Fruit fly (Drosophila melanogaster) whole organism, adult: ENCODE measurements around the gene LysX.

Source experiments
- CG11617 ChIP-seq: fragments of 200-800 bp; sonication (Bioruptor generic); optimal IDR thresholded peaks from 2 replicates; lab custom pipeline; 2017; ENCODE audit warnings: mild to moderate bottlenecking, missing biosample characterization, missing genetic modification reagents, missing genetic modification characterization
- CG12768 ChIP-seq: fragments of 200-800 bp; sonication (Bioruptor generic); optimal IDR thresholded peaks from 2 replicates; lab custom pipeline; 2017; ENCODE audit warnings: missing biosample characterization, missing genetic modification characterization, mild to moderate bottlenecking, moderate library complexity, missing genetic modification reagents
- CG14711 ChIP-seq: fragments of 200-800 bp; sonication (Bioruptor generic); optimal IDR thresholded peaks from 2 replicates; lab custom pipeline; 2018; ENCODE audit warnings: missing biosample characterization, mild to moderate bottlenecking, missing genetic modification characterization, moderate library complexity
- CG1620 ChIP-seq: fragments of 200-800 bp; sonication (Bioruptor generic); optimal IDR thresholded peaks from 2 replicates; lab custom pipeline; 2016; ENCODE audit warnings: missing biosample characterization, missing genetic modification characterization
- CG33017 ChIP-seq: fragments of 200-800 bp; sonication (Bioruptor generic); optimal IDR thresholded peaks from 2 replicates; lab custom pipeline; 2018; ENCODE audit warnings: missing biosample characterization, mild to moderate bottlenecking, missing genetic modification characterization, moderate library complexity
- CG5204 ChIP-seq: fragments of 200-800 bp; sonication (Bioruptor generic); optimal IDR thresholded peaks from 2 replicates; lab custom pipeline; 2016; ENCODE audit warnings: missing biosample characterization, missing genetic modification characterization
- CG7045 ChIP-seq: fragments of 200-800 bp; sonication (Bioruptor generic); optimal IDR thresholded peaks from 2 replicates; lab custom pipeline; 2017; ENCODE audit warnings: missing biosample characterization, mild to moderate bottlenecking, missing genetic modification characterization
- CG7101 ChIP-seq: fragments of 200-800 bp; sonication (Bioruptor generic); optimal IDR thresholded peaks from 2 replicates; lab custom pipeline; 2018; ENCODE audit warnings: missing biosample characterization, mild to moderate bottlenecking, missing genetic modification characterization, moderate library complexity
- Clk ChIP-seq: fragments of 200-800 bp; sonication (Bioruptor generic); optimal IDR thresholded peaks from 2 replicates; lab custom pipeline; 2017; ENCODE audit warnings: missing biosample characterization, missing genetic modification characterization
- Crg-1 ChIP-seq: fragments of 200-800 bp; sonication (Bioruptor generic); optimal IDR thresholded peaks from 2 replicates; lab custom pipeline; 2016; ENCODE audit warnings: missing biosample characterization, missing genetic modification characterization
- Hr96 ChIP-seq: fragments of 200-800 bp; sonication (Bioruptor generic); optimal IDR thresholded peaks from 2 replicates; lab custom pipeline; 2016; ENCODE audit warnings: missing biosample characterization, missing genetic modification characterization
- Mnt ChIP-seq: fragments of 200-800 bp; sonication (Bioruptor generic); optimal IDR thresholded peaks from 2 replicates; lab custom pipeline; 2016; ENCODE audit warnings: missing biosample characterization, mild to moderate bottlenecking, missing genetic modification characterization
- bab1 ChIP-seq: fragments of 200-800 bp; sonication (Bioruptor generic); optimal IDR thresholded peaks from 3 replicates; lab custom pipeline; 2019; ENCODE audit warnings: missing biosample characterization, mild to moderate bottlenecking, missing genetic modification characterization, moderate library complexity
- cic ChIP-seq: fragments of 200-800 bp; sonication (Bioruptor generic); optimal IDR thresholded peaks from 2 replicates; lab custom pipeline; 2017; ENCODE audit warnings: missing biosample characterization, mild to moderate bottlenecking, missing genetic modification characterization, moderate library complexity
- cnc ChIP-seq, 2 experiments: fragments of >200 bp; optimal IDR thresholded peaks; 2 replicates each; lab custom pipeline; 2017
- kay ChIP-seq: fragments of 200-800 bp; sonication (Bioruptor generic); peaks from one replicate; lab custom pipeline; 2016; ENCODE audit warnings: missing biosample characterization, missing genetic modification characterization, borderline replicate concordance
- ovo ChIP-seq: fragments of 200-800 bp; sonication (Bioruptor generic); optimal IDR thresholded peaks from 2 replicates; lab custom pipeline; 2016; ENCODE audit warnings: missing biosample characterization, missing genetic modification characterization
- pad ChIP-seq: fragments of 200-800 bp; sonication (Bioruptor generic); optimal IDR thresholded peaks from 3 replicates; lab custom pipeline; 2017; ENCODE audit warnings: missing biosample characterization, missing genetic modification characterization, mild to moderate bottlenecking, moderate library complexity, missing genetic modification reagents
- tj ChIP-seq: fragments of 200-800 bp; sonication (Bioruptor generic); optimal IDR thresholded peaks from 3 replicates; lab custom pipeline; 2017; ENCODE audit warnings: missing biosample characterization, mild to moderate bottlenecking, missing genetic modification characterization, moderate library complexity
- toe ChIP-seq: fragments of 200-800 bp; sonication (Bioruptor generic); optimal IDR thresholded peaks from 2 replicates; lab custom pipeline; 2016; ENCODE audit warnings: missing biosample characterization, missing genetic modification characterization

LysX gene

DNA sequence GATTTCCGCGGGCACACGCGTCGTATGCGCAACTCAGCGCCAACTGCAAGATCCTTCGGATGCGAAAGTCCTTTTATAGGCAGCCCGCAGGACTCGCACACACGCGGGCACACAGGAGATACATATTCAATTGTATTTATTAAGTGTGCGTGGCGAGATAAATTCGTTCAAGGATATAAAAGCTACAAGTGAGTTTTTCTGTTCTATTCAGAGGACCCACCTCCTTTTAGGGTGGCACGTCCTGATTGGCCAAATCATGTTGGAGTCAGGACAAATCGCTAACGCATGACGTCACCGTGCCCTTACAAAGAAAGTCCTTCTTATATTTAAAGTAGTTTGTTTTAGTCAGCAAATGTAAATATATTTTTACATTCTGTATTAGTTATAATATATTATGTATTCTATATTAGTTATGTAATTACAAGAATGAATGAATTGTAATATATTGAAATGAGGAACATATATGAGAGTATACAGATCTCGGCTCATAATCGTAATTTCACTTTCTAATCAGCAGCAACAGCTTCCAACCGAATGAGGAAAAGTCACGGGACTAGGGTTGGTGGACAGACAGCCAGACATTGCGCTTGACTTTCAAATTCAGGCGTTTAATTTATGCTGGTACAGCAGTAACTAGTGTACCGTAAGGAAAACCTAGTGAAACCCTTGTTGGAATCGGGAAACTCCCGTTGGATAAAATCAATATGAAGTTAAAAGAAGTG, 1.8 kb downstream of the LysX start, which contains the start of gene Trhn:
Trhn (minus strand) TSS at position 51 of the 722 bp plus-strand sequence.
- TF ChIP-seq bab1 (GFP tag; lab: Kevin White, UChicago) (no peak), kay (GFP tag; lab: Kevin White, UChicago) (no peak), toe (no peak), tj (GFP tag; lab: Kevin White, UChicago) (no peak), CG33017 (tag; lab: Kevin White, UChicago) (no peak), Clk (GFP tag; lab: Kevin White, UChicago) (no peak), pad (GFP tag; lab: Kevin White, UChicago) (no peak), Crg-1 (GFP tag; lab: Kevin White, UChicago) (no peak), CG7101 (tag; lab: Kevin White, UChicago) (no peak), CG1620 (no peak), CG5204 (no peak), cic (GFP tag; lab: Kevin White, UChicago) (no peak), CG14711 (tag; lab: Kevin White, UChicago) (no peak), ovo (GFP tag; lab: Kevin White, UChicago) (no peak), Hr96 (GFP tag; lab: Kevin White, UChicago) (no peak), cnc (optimal IDR thresholded peaks at IDR 0.05; lab: Kevin White, UChicago) (no peak), Mnt (GFP tag; lab: Kevin White, UChicago) (no peak), CG7045 (GFP tag; lab: Kevin White, UChicago) (no peak), CG11617 (GFP tag; lab: Kevin White, UChicago) (no peak), CG12768 (GFP tag; lab: Kevin White, UChicago) (no peak)

DNA sequence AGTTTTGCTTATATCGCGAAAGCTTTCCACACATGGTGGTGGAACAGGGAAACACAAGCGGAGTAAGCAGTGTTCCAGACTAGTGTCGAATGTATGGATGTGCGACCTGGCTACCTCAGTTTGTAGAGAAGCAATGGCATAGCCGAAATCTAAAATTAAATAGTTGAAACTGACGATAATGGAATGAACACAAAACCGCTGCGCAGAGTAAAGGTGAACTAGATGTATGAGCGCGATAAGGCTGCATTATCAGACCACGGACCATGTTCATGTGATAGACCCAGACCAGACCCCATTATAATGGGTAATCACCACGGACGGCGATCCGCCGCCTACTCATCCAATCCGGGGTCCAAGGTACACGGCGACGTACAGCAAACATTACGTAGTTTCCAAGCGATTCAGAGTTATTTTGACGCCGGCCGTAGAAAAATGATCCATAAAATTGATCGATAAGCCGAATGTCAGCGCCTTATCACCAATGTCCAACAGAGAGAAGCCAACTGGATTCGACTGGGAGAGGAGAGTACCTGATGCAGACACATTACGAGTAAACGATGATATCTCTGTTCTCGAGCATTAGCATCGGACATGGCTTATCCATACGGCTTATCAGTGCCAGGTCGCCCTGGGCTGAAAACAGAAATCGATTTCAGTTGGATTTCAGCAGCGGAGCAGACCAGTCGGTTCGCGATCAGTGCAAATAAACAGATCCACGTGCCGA, 6.0 kb downstream of the LysX start, which contains the start of gene CG13912:
CG13912 (plus strand) TSS at position 653 of the 724 bp plus-strand sequence.
- TF ChIP-seq tj (GFP tag; lab: Kevin White, UChicago), result peak; percentile 10
- peak; percentile 12 for TF ChIP-seq CG33017 (tag; lab: Kevin White, UChicago)
- TF ChIP-seq CG14711 (tag; lab: Kevin White, UChicago), result no peak
- peak; percentile 87 for TF ChIP-seq Mnt (GFP tag; lab: Kevin White, UChicago)
- peak; percentile 3 for TF ChIP-seq CG7101 (tag; lab: Kevin White, UChicago)
- peak; percentile 59 for TF ChIP-seq CG12768 (GFP tag; lab: Kevin White, UChicago)
- TF ChIP-seq CG5204, result no peak
- TF ChIP-seq kay (GFP tag; lab: Kevin White, UChicago), result peak; percentile 93
- peak; percentile 53 for TF ChIP-seq cic (GFP tag; lab: Kevin White, UChicago)
- no peak for TF ChIP-seq bab1 (GFP tag; lab: Kevin White, UChicago)
- no peak for TF ChIP-seq Crg-1 (GFP tag; lab: Kevin White, UChicago)
- no peak for TF ChIP-seq CG7045 (GFP tag; lab: Kevin White, UChicago)
- TF ChIP-seq cnc (optimal IDR thresholded peaks at IDR 0.05; lab: Kevin White, UChicago), result no peak
- TF ChIP-seq Clk (GFP tag; lab: Kevin White, UChicago), result no peak
- no peak for TF ChIP-seq pad (GFP tag; lab: Kevin White, UChicago)
- no peak for TF ChIP-seq ovo (GFP tag; lab: Kevin White, UChicago)
- peak; percentile 36 for TF ChIP-seq Hr96 (GFP tag; lab: Kevin White, UChicago)
- no peak for TF ChIP-seq CG1620
- no peak for TF ChIP-seq CG11617 (GFP tag; lab: Kevin White, UChicago)
- TF ChIP-seq toe, result no peak

DNA sequence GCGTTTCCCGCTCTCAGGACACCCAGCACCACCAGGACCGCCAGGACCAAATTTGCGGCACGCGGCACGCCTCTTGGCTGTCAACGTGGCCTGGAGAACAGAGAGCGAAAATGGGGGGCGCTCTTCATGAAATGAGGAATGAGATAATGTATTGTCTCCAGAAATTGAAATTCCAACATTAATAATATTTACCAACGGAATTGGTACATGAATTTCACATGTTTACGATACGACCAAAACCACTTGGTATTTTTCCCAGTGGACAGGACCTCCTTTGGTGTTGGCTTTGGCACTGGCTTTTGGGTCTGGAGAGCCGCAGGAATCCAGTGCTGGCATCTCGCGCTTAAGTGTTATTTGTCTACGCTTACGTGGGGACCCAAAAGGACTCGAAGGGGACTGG, 11.6 kb downstream of the LysX start:
- TF ChIP-seq Hr96 (GFP tag; lab: Kevin White, UChicago), result no peak
- TF ChIP-seq Mnt (GFP tag; lab: Kevin White, UChicago), result no peak
- TF ChIP-seq CG5204, result no peak

DNA sequence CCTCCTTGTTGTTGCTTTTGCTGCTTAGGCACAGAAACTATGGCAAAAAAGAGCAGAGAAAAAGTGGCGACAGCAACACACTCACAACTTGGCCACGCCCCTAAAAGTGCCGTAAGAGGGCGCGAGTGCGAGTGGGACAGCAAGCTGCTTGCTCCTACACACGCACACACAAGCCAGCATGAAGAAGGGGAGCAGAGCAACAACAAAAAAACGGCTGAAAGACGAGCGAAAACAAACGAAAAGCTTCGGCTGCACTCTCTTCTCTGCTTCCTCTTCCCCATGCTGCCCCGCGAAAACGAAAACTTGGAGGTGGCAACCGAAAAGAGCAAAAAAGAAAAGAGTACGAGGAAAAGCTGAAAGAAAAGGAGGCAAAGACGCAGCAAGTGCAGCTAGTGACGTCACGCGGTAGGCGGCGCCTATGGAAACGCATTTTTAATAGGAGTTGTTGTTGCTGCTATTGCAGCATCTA, 17.0 kb downstream of the LysX start:
- peak; percentile 10 for TF ChIP-seq tj (GFP tag; lab: Kevin White, UChicago)
- TF ChIP-seq Mnt (GFP tag; lab: Kevin White, UChicago), result no peak
- TF ChIP-seq pad (GFP tag; lab: Kevin White, UChicago), result peak; percentile 97
- TF ChIP-seq Clk (GFP tag; lab: Kevin White, UChicago), result no peak
- no peak for TF ChIP-seq CG7045 (GFP tag; lab: Kevin White, UChicago)
- no peak for TF ChIP-seq Crg-1 (GFP tag; lab: Kevin White, UChicago)
- no peak for TF ChIP-seq Hr96 (GFP tag; lab: Kevin White, UChicago)
- TF ChIP-seq CG5204, result no peak
- no peak for TF ChIP-seq CG12768 (GFP tag; lab: Kevin White, UChicago)
- TF ChIP-seq CG11617 (GFP tag; lab: Kevin White, UChicago), result peak; percentile 1
- TF ChIP-seq CG7101 (tag; lab: Kevin White, UChicago), result no peak
- no peak for TF ChIP-seq toe

DNA sequence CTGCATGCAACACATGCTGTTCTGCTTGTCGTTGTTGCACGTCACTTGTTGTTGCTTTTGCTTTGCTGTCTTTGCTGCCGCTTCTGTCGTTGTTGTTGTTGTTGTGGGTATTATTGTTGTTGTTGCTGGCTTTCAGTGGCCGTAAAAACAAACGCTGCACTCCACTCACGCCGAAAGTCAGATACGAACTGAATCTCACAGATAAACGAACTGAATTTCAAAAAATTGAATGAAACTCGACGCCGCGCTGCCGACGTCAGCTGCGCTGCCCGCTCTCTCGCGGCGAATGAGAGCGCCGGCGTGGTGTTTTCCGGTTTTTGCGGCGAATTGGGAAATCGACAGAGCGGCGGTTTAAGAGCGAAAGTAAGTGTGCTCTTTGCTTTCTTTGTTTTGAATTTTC, 18.0 kb downstream of the LysX start, which contains the start of gene bab2:
bab2 (minus strand) TSS at position 192 of the 400 bp plus-strand sequence.
- TF ChIP-seq Crg-1 (GFP tag; lab: Kevin White, UChicago), result no peak
- TF ChIP-seq CG14711 (tag; lab: Kevin White, UChicago), result peak; percentile 2
- peak; percentile 1 for TF ChIP-seq CG7101 (tag; lab: Kevin White, UChicago)
- no peak for TF ChIP-seq toe
- TF ChIP-seq cic (GFP tag; lab: Kevin White, UChicago), result peak; percentile 55
